Fruit fly (Drosophila melanogaster) whole organism, embryonic: Measurements from ENCODE around the gene inaE.

Experiments used
- ATbp ChIP-seq: fragments of 200-800 bp; sonication (Bioruptor generic); optimal IDR thresholded peaks from 2 replicates; lab custom pipeline; 2017; ENCODE audit warnings: missing biosample characterization, mild to moderate bottlenecking, missing genetic modification characterization, missing genetic modification reagents
- Atf3 ChIP-seq: fragments of 200-800 bp; sonication (Bioruptor generic); optimal IDR thresholded peaks from 3 replicates; lab custom pipeline; 2016; ENCODE audit warnings: missing biosample characterization, missing genetic modification characterization
- CG10321 ChIP-seq: fragments of 200-800 bp; sonication (Bioruptor generic); IDR thresholded peaks from 2 replicates; pipeline ENCODE4 v1.3.6; 2022; ENCODE audit warnings: missing biosample characterization, missing genetic modification characterization
- CG10543 ChIP-seq: fragments of 200-800 bp; sonication (Bioruptor generic); optimal IDR thresholded peaks from 3 replicates; lab custom pipeline; 2017; ENCODE audit warnings: missing biosample characterization, mild to moderate bottlenecking, missing genetic modification characterization, moderate library complexity
- CG11456 ChIP-seq: fragments of 200-800 bp; sonication (Bioruptor generic); IDR thresholded peaks from 3 replicates; pipeline ENCODE4 v1.3.6; 2022; ENCODE audit warnings: missing biosample characterization, missing genetic modification characterization
- CG11695 ChIP-seq: fragments of 200-800 bp; sonication (Bioruptor generic); IDR thresholded peaks from 3 replicates; pipeline ENCODE4 v1.3.6; 2022; ENCODE audit warnings: missing biosample characterization, missing genetic modification characterization
- CG12071 ChIP-seq: fragments of 200-800 bp; sonication (Bioruptor generic); optimal IDR thresholded peaks from 3 replicates; lab custom pipeline; 2018; ENCODE audit warnings: missing biosample characterization, mild to moderate bottlenecking, missing genetic modification characterization
- CG12236 ChIP-seq: fragments of 200-800 bp; sonication (Bioruptor generic); optimal IDR thresholded peaks from 2 replicates; lab custom pipeline; 2016; ENCODE audit warnings: missing biosample characterization, missing genetic modification characterization
- CG12769 ChIP-seq: fragments of 200-800 bp; sonication (Bioruptor generic); optimal IDR thresholded peaks from 2 replicates; lab custom pipeline; 2019; ENCODE audit warnings: missing biosample characterization, mild to moderate bottlenecking, missing genetic modification characterization, moderate library complexity
- CG1832 ChIP-seq: fragments of 200-800 bp; sonication (Bioruptor generic); optimal IDR thresholded peaks from 2 replicates; lab custom pipeline; 2017; ENCODE audit warnings: missing biosample characterization, mild to moderate bottlenecking, missing genetic modification characterization, inconsistent platforms
- CG2129 ChIP-seq: fragments of 200-800 bp; sonication (Bioruptor generic); IDR thresholded peaks from 2 replicates; pipeline ENCODE4 v1.3.6; 2022; ENCODE audit warnings: missing biosample characterization, missing genetic modification characterization; ENCODE audit not compliant: partially characterized antibody
- CG2202 ChIP-seq: fragments of 200-800 bp; sonication (Bioruptor generic); optimal IDR thresholded peaks from 2 replicates; lab custom pipeline; 2018; ENCODE audit warnings: missing biosample characterization, mild to moderate bottlenecking, missing genetic modification characterization
- CG32767 ChIP-seq: fragments of 200-800 bp; sonication (Bioruptor generic); IDR thresholded peaks from 2 replicates; pipeline ENCODE4 v1.3.6; 2022; ENCODE audit warnings: missing biosample characterization, missing genetic modification characterization
- CG34376 ChIP-seq: fragments of 200-800 bp; sonication (Bioruptor generic); optimal IDR thresholded peaks from 2 replicates; lab custom pipeline; 2018; ENCODE audit warnings: missing biosample characterization, mild to moderate bottlenecking, missing genetic modification characterization
- CG3726 ChIP-seq: fragments of 200-800 bp; sonication (Bioruptor generic); IDR thresholded peaks from 3 replicates; pipeline ENCODE4, ENCODE4 v1.3.6; 2022; ENCODE audit warnings: missing biosample characterization, missing genetic modification characterization
- CG3838 ChIP-seq: fragments of 200-800 bp; sonication (Bioruptor generic); optimal IDR thresholded peaks from 3 replicates; lab custom pipeline; 2016; ENCODE audit warnings: missing biosample characterization, missing genetic modification characterization
- CG4328 ChIP-seq: fragments of 200-800 bp; sonication (Bioruptor generic); optimal IDR thresholded peaks from 3 replicates; lab custom pipeline; 2017; ENCODE audit warnings: missing biosample characterization, missing genetic modification reagents, missing genetic modification characterization
- CG7963 ChIP-seq: fragments of 200-800 bp; sonication (Bioruptor generic); IDR thresholded peaks from 3 replicates; pipeline ENCODE4 v1.3.6; 2022; ENCODE audit warnings: missing biosample characterization, missing genetic modification characterization; ENCODE audit not compliant: partially characterized antibody
- CG8281 ChIP-seq: fragments of 200-800 bp; sonication (Bioruptor generic); optimal IDR thresholded peaks from 2 replicates; lab custom pipeline; 2018; ENCODE audit warnings: missing biosample characterization, mild to moderate bottlenecking, missing genetic modification characterization, moderate library complexity
- CG9437 ChIP-seq: fragments of 200-800 bp; sonication (Bioruptor generic); optimal IDR thresholded peaks from 2 replicates; lab custom pipeline; 2018; ENCODE audit warnings: missing biosample characterization, mild to moderate bottlenecking, missing genetic modification characterization
- CG9727 ChIP-seq: fragments of 200-800 bp; sonication (Bioruptor generic); optimal IDR thresholded peaks from 3 replicates; lab custom pipeline; 2017; ENCODE audit warnings: missing biosample characterization, mild to moderate bottlenecking, missing genetic modification characterization
- CG9932 ChIP-seq: fragments of 200-800 bp; sonication (Bioruptor generic); IDR thresholded peaks from 2 replicates; pipeline ENCODE4 v1.3.6; 2022; ENCODE audit warnings: missing biosample characterization, missing genetic modification characterization
- Chrac-16 ChIP-seq: fragments of 200-800 bp; sonication (Bioruptor generic); optimal IDR thresholded peaks from 3 replicates; lab custom pipeline; 2016; ENCODE audit warnings: missing biosample characterization, missing genetic modification characterization
- Hr39 ChIP-seq: fragments of >200 bp; optimal IDR thresholded peaks from 2 replicates; lab custom pipeline; 2017
- Hsf ChIP-seq: fragments of 200-800 bp; sonication (Bioruptor generic); optimal IDR thresholded peaks from 3 replicates; lab custom pipeline; 2016; ENCODE audit warnings: missing biosample characterization, missing genetic modification characterization
- Jarid2 ChIP-seq: fragments of 200-800 bp; sonication (Bioruptor generic); optimal IDR thresholded peaks from 3 replicates; lab custom pipeline; 2017; ENCODE audit warnings: mild to moderate bottlenecking, missing biosample characterization, missing genetic modification reagents, missing genetic modification characterization
- Med ChIP-seq: fragments of 200-800 bp; sonication (Bioruptor generic); peaks from one replicate; lab custom pipeline; 2016; ENCODE audit warnings: missing biosample characterization, missing genetic modification characterization, mild to moderate bottlenecking, inconsistent platforms, moderate library complexity
- NFAT ChIP-seq: fragments of 200-800 bp; sonication (Bioruptor generic); IDR thresholded peaks from 2 replicates; pipeline ENCODE4 v1.3.6; 2022; ENCODE audit warnings: missing biosample characterization, missing genetic modification characterization
- Nf-YB ChIP-seq: fragments of 200-800 bp; sonication (Bioruptor generic); optimal IDR thresholded peaks from 3 replicates; lab custom pipeline; 2019; ENCODE audit warnings: missing biosample characterization, mild to moderate bottlenecking, missing genetic modification characterization, moderate library complexity
- Pdp1 ChIP-seq, 2 experiments: fragments of 200-800 bp; sonication (Bioruptor generic); optimal IDR thresholded peaks; 3 replicates each; lab custom pipeline; 2016; ENCODE audit warnings: missing biosample characterization in 2 of 2, missing genetic modification characterization in 2 of 2, mild to moderate bottlenecking in 1 of 2, moderate library complexity in 1 of 2
- Taf1 ChIP-seq: fragments of 200-800 bp; sonication (Bioruptor generic); IDR thresholded peaks from 2 replicates; pipeline ENCODE4 v1.3.6; 2022; ENCODE audit warnings: missing biosample characterization, missing genetic modification characterization
- Xrp1 ChIP-seq: fragments of 200-800 bp; sonication (Bioruptor generic); IDR thresholded peaks from 2 replicates; pipeline ENCODE4 v1.3.6; 2022; ENCODE audit warnings: missing biosample characterization, missing genetic modification characterization
- abd-A ChIP-seq: fragments of 200-800 bp; sonication (Bioruptor generic); optimal IDR thresholded peaks from 3 replicates; lab custom pipeline; 2019; ENCODE audit warnings: missing biosample characterization, mild to moderate bottlenecking, missing genetic modification characterization, moderate library complexity
- cwo ChIP-seq: fragments of 200-800 bp; sonication (Bioruptor generic); optimal IDR thresholded peaks from 3 replicates; lab custom pipeline; 2017; ENCODE audit warnings: missing biosample characterization, missing genetic modification characterization, mild to moderate bottlenecking, moderate library complexity, missing genetic modification reagents
- dm ChIP-seq: fragments of 200-800 bp; sonication (Bioruptor generic); optimal IDR thresholded peaks from 3 replicates; lab custom pipeline; 2016; ENCODE audit warnings: missing biosample characterization, missing genetic modification characterization
- fru ChIP-seq: fragments of >200 bp; optimal IDR thresholded peaks from 2 replicates; lab custom pipeline; 2017
- gcm2 ChIP-seq: fragments of 200-800 bp; sonication (Bioruptor generic); optimal IDR thresholded peaks from 2 replicates; lab custom pipeline; 2016; ENCODE audit warnings: missing biosample characterization, missing genetic modification characterization
- gt ChIP-seq: fragments of 200-800 bp; sonication (Bioruptor generic); IDR thresholded peaks from 2 replicates; pipeline ENCODE4 v1.3.6; 2022; ENCODE audit warnings: missing biosample characterization, missing genetic modification characterization
- kay ChIP-seq: fragments of 200-800 bp; sonication (Bioruptor generic); optimal IDR thresholded peaks from 2 replicates; lab custom pipeline; 2016; ENCODE audit warnings: missing biosample characterization, missing genetic modification characterization
- mirr ChIP-seq: fragments of 200-800 bp; sonication (Bioruptor generic); optimal IDR thresholded peaks from 3 replicates; lab custom pipeline; 2018; ENCODE audit warnings: missing biosample characterization, mild to moderate bottlenecking, missing genetic modification characterization
- nmo ChIP-seq: fragments of 200-800 bp; sonication (Bioruptor generic); optimal IDR thresholded peaks from 2 replicates; lab custom pipeline; 2018; ENCODE audit warnings: missing biosample characterization, mild to moderate bottlenecking, missing genetic modification characterization, moderate library complexity
- org-1 ChIP-seq: fragments of 200-800 bp; sonication (Bioruptor generic); optimal IDR thresholded peaks from 2 replicates; lab custom pipeline; 2017; ENCODE audit warnings: missing biosample characterization, missing genetic modification characterization
- pfk ChIP-seq: fragments of 200-800 bp; sonication (Bioruptor generic); optimal IDR thresholded peaks from 2 replicates; lab custom pipeline; 2018; ENCODE audit warnings: missing biosample characterization, mild to moderate bottlenecking, missing genetic modification characterization, moderate library complexity
- scrt ChIP-seq: fragments of 200-800 bp; sonication (Bioruptor generic); optimal IDR thresholded peaks from 2 replicates; lab custom pipeline; 2018; ENCODE audit warnings: missing biosample characterization, mild to moderate bottlenecking, missing genetic modification characterization, moderate library complexity
- so ChIP-seq: fragments of 200-800 bp; sonication (Bioruptor generic); IDR thresholded peaks from 3 replicates; pipeline ENCODE4 v1.3.6; 2022; ENCODE audit warnings: missing biosample characterization, missing genetic modification characterization
- stc ChIP-seq: fragments of 200-800 bp; sonication (Bioruptor generic); IDR thresholded peaks from 2 replicates; pipeline ENCODE4 v1.3.6; 2022; ENCODE audit warnings: missing biosample characterization, missing genetic modification characterization
- vvl ChIP-seq: fragments of 200-800 bp; sonication (Bioruptor generic); IDR thresholded peaks from 2 replicates; pipeline ENCODE4 v1.3.6; 2022; ENCODE audit warnings: missing biosample characterization, missing genetic modification characterization
- zfh1 ChIP-seq: fragments of 200-800 bp; sonication (Bioruptor generic); IDR thresholded peaks from 3 replicates; pipeline ENCODE4 v1.3.6; 2022; ENCODE audit warnings: missing biosample characterization, missing genetic modification characterization

The inaE gene

dm6 chrX:13748906-13749872, 34.3 kb upstream of the inaE start (continued):
- TF ChIP-seq kay (GFP tag; lab: Kevin White, UChicago), result peak; percentile 19

- TF ChIP-seq stc (GFP tag; lab: Robert Waterston, UW) (0 out of 2 replicates have a peak, but pooled peaks have one; percentile 5), cwo (no peak), CG10321 (GFP tag; lab: Robert Waterston, UW) (no peak), dm (no peak), ATbp (GFP tag; lab: Kevin White, UChicago) (no peak), CG12071 (GFP tag; lab: Kevin White, UChicago) (peak; percentile 10), zfh1 (no peak), Xrp1 (GFP tag; lab: Robert Waterston, UW) (no peak), Chrac-16 (no peak), mirr (GFP tag; lab: Kevin White, UChicago) (peak; percentile 75), Taf1 (GFP tag; lab: Robert Waterston, UW) (no peak), Hsf (GFP tag; lab: Kevin White, UChicago) (no peak), so (GFP tag; lab: Robert Waterston, UW) (peak; percentile 9; the same call in 1 of the 3 replicates), CG7963 (no peak), CG4328 (GFP tag; lab: Kevin White, UChicago) (peak; percentile 54), Pdp1 (GFP tag; optimal IDR thresholded peaks at IDR 0.05; lab: Kevin White, UChicago) (peak in 1 of 2 experiments; percentile 75), Hr39 (lab: Kevin White, UChicago) (no peak), CG11456 (GFP tag; lab: Robert Waterston, UW) (no peak), org-1 (GFP tag; lab: Kevin White, UChicago) (peak; percentile 13), nmo (GFP tag; lab: Kevin White, UChicago) (no peak), vvl (GFP tag; lab: Robert Waterston, UW) (no peak), CG10543 (GFP tag; lab: Kevin White, UChicago) (peak; percentile 13), CG32767 (GFP tag; lab: Robert Waterston, UW) (no peak), CG12236 (no peak), CG9932 (GFP tag; lab: Robert Waterston, UW) (no peak), CG9727 (GFP tag; lab: Kevin White, UChicago) (no peak), CG9437 (GFP tag; lab: Kevin White, UChicago) (peak; percentile 19), fru (lab: Kevin White, UChicago) (no peak), Nf-YB (GFP tag; lab: Kevin White, UChicago) (no peak), gt (GFP tag; lab: Robert Waterston, UW) (no peak), CG3838 (GFP tag; lab: Kevin White, UChicago) (no peak), CG3726 (GFP tag; lab: Robert Waterston, UW) (no peak), CG12769 (tag; lab: Kevin White, UChicago) (no peak), CG8281 (tag; lab: Kevin White, UChicago) (no peak), CG34376 (GFP tag; lab: Kevin White, UChicago) (peak; percentile 46), Jarid2 (no peak), CG11695 (GFP tag; lab: Robert Waterston, UW) (no peak), CG2129 (GFP tag; lab: Robert Waterston, UW) (no peak), pfk (GFP tag; lab: Kevin White, UChicago) (peak; percentile 31), NFAT (GFP tag; lab: Robert Waterston, UW) (0 out of 2 replicates have a peak, but pooled peaks have one; percentile 3), scrt (GFP tag; lab: Kevin White, UChicago) (no peak), CG1832 (no peak), Med (peak; percentile 58), CG2202 (tag; lab: Kevin White, UChicago) (no peak), Atf3 (GFP tag; lab: Kevin White, UChicago) (no peak), gcm2 (GFP tag; lab: Kevin White, UChicago) (no peak), abd-A (peak; percentile 33)
These were observed 33.7 kb upstream of the inaE start for dm6 chrX:13749873-13750241.
